Worm (Caenorhabditis elegans) whole organism, early embryonic: ENCODE measurements around the gene copb-1.
"Not testable (repeated sequence)": the region's sequence is repeated elsewhere in the genome, so short reads cannot be mapped to it uniquely, and the experiment has no call there.

Source experiments
- B0310.2 ChIP-seq: sonication (generic microtip); optimal IDR thresholded peaks from 2 replicates; lab custom pipeline; 2016; ENCODE audit warnings: mild to moderate bottlenecking, missing genetic modification characterization, missing compliant biosample characterization
- F13C5.2 ChIP-seq: sonication (generic microtip); optimal IDR thresholded peaks from 2 replicates; lab custom pipeline; 2017; ENCODE audit warnings: mild to moderate bottlenecking, missing genetic modification characterization, inconsistent platforms, missing compliant biosample characterization
- aly-1 ChIP-seq: sonication (generic microtip); optimal IDR thresholded peaks from 2 replicates; lab custom pipeline; 2016; ENCODE audit warnings: missing genetic modification characterization, missing compliant biosample characterization
- ama-1 ChIP-seq: fragments of 150-350 bp; optimal IDR thresholded peaks from 2 replicates; lab custom pipeline; 2014
- ceh-13 ChIP-seq: fragments of 200-800 bp; sonication (Bioruptor generic); optimal IDR thresholded peaks from 2 replicates; lab custom pipeline; 2018; ENCODE audit warnings: mild to moderate bottlenecking, missing genetic modification characterization, missing compliant biosample characterization
- ceh-36 ChIP-seq: sonication (generic microtip); optimal IDR thresholded peaks from 2 replicates; lab custom pipeline; 2016; ENCODE audit warnings: missing genetic modification characterization, inconsistent platforms, missing compliant biosample characterization
- ets-7 ChIP-seq: sonication (generic microtip); optimal IDR thresholded peaks from 2 replicates; lab custom pipeline; 2016; ENCODE audit warnings: missing genotype, missing genetic modification characterization, missing compliant biosample characterization
- flt-1 ChIP-seq: fragments of 200-800 bp; sonication (Bioruptor generic); IDR thresholded peaks from 2 replicates; pipeline ENCODE4 v1.3.6; 2022; ENCODE audit warnings: missing genetic modification characterization, missing compliant biosample characterization
- hmbx-1 ChIP-seq: sonication (generic microtip); optimal IDR thresholded peaks from 2 replicates; lab custom pipeline; 2016; ENCODE audit warnings: mild to moderate bottlenecking, missing genetic modification characterization, missing compliant biosample characterization
- hmg-4 ChIP-seq: fragments of 200-800 bp; sonication (Bioruptor generic); optimal IDR thresholded peaks from 2 replicates; lab custom pipeline; 2018; ENCODE audit warnings: mild to moderate bottlenecking, missing genetic modification characterization, missing compliant biosample characterization
- hnd-1 ChIP-seq: sonication (generic microtip); optimal IDR thresholded peaks from 2 replicates; lab custom pipeline; 2016; ENCODE audit warnings: missing genetic modification characterization, missing compliant biosample characterization
- pes-1 ChIP-seq: fragments of 200-800 bp; sonication (Bioruptor generic); IDR thresholded peaks from 2 replicates; pipeline ENCODE4 v1.3.6; 2022; ENCODE audit warnings: missing genetic modification reagents, missing genetic modification characterization, missing compliant biosample characterization
- scrt-1 ChIP-seq: fragments of 200-800 bp; sonication (Bioruptor generic); IDR thresholded peaks from 2 replicates; pipeline ENCODE4 v1.3.6; 2022; ENCODE audit warnings: missing genetic modification characterization, missing compliant biosample characterization
- sea-1 ChIP-seq: fragments of 200-800 bp; sonication (Bioruptor generic); conservative IDR thresholded peaks from 2 replicates; pipeline ENCODE4 v1.3.6; 2022; ENCODE audit warnings: missing genetic modification characterization, missing compliant biosample characterization
- tbx-11 ChIP-seq: fragments of 200-800 bp; sonication (Bioruptor generic); IDR thresholded peaks from 2 replicates; pipeline ENCODE4 v1.3.6; 2022; ENCODE audit warnings: missing genetic modification characterization, missing compliant biosample characterization
- tbx-37 ChIP-seq: fragments of 200-800 bp; sonication (Bioruptor generic); conservative IDR thresholded peaks from 2 replicates; pipeline ENCODE4 v1.3.6; 2022; ENCODE audit warnings: missing genetic modification reagents, missing genetic modification characterization, missing compliant biosample characterization
- tra-4 ChIP-seq: sonication (generic microtip); optimal IDR thresholded peaks from 2 replicates; lab custom pipeline; 2017; ENCODE audit warnings: missing genetic modification characterization, missing compliant biosample characterization

The copb-1 gene

DNA sequence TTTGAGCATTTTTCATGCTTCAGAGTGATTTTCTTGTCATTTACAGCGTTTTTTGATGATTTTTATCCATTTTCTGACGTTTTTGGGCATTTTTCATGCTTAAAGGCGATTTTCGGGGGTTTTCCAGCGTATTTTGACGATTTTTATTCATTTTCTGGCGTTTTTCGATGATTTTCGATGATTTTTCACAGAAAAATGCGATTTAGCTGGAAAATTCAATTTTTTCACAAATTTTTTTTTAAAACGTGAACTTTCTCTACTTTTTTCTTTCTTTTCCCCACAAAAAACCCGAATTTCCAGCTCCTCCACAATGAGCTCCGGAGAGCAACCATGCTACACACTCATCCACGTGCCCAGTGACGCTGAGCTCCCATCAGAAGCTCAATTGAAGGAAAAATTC is at the start of gene copb-1:
copb-1 (plus strand) TSS at position 301 of the 400 bp plus-strand sequence.
- no peak for TF ChIP-seq tra-4 (tag; lab: Kevin White, UChicago)
- TF ChIP-seq ama-1 (lab: Kevin White, UChicago) = no peak
- no peak for TF ChIP-seq aly-1
- TF ChIP-seq ets-7 (tag; lab: Kevin White, UChicago) = no peak
- TF ChIP-seq sea-1 = no peak
- no peak for TF ChIP-seq hnd-1 (tag; lab: Kevin White, UChicago)
- TF ChIP-seq F13C5.2 (tag; lab: Kevin White, UChicago) = no peak
- no peak for TF ChIP-seq hmg-4 (GFP tag; lab: Kevin White, UChicago)
- TF ChIP-seq tbx-11 (GFP tag; lab: Robert Waterston, UW) = no peak
- TF ChIP-seq hmbx-1 (tag; lab: Kevin White, UChicago) = no peak
- no peak for TF ChIP-seq tbx-37
- TF ChIP-seq ceh-36 (tag; lab: Kevin White, UChicago) = no peak
- no peak for TF ChIP-seq B0310.2 (tag; lab: Kevin White, UChicago)
- no peak for TF ChIP-seq scrt-1 (GFP tag; lab: Robert Waterston, UW)
- TF ChIP-seq flt-1 (GFP tag; lab: Robert Waterston, UW) = no peak
- TF ChIP-seq pes-1 (GFP tag; lab: Robert Waterston, UW) = no peak
- no peak for TF ChIP-seq ceh-13 (GFP tag; lab: Kevin White, UChicago)

DNA sequence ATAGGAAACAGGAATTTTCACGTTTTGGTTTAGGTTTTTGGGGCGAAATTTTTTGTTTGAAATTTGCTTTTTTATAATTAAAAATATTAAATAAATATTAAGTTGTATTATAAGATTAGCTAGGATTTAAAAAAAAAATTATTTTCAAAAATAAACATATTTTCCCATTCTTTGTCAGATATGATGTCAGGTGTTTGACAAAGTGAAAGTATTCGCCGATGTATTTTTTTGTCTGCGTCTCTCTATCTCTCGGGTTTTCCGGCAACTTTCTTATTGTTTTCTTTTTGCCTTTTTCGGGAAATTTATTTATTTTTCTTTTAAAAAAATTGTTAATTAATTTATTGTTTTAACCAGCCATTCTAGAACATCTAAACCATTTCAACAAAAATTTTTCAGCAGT is 48.2 kb upstream of the copb-1 start:
- TF ChIP-seq ceh-13 (GFP tag; lab: Kevin White, UChicago) (no peak), tra-4 (tag; lab: Kevin White, UChicago) (no peak), ets-7 (tag; lab: Kevin White, UChicago) (no peak), F13C5.2 (tag; lab: Kevin White, UChicago) (no peak), tbx-11 (GFP tag; lab: Robert Waterston, UW) (no peak), hnd-1 (tag; lab: Kevin White, UChicago) (no peak), tbx-37 (no peak), B0310.2 (tag; lab: Kevin White, UChicago) (no peak), ama-1 (lab: Kevin White, UChicago) (no peak), sea-1 (no peak), ceh-36 (tag; lab: Kevin White, UChicago) (no peak), hmbx-1 (tag; lab: Kevin White, UChicago) (no peak), hmg-4 (GFP tag; lab: Kevin White, UChicago) (no peak), pes-1 (GFP tag; lab: Robert Waterston, UW) (no peak), scrt-1 (GFP tag; lab: Robert Waterston, UW) (no peak), flt-1 (GFP tag; lab: Robert Waterston, UW) (no peak), aly-1 (no peak)

DNA sequence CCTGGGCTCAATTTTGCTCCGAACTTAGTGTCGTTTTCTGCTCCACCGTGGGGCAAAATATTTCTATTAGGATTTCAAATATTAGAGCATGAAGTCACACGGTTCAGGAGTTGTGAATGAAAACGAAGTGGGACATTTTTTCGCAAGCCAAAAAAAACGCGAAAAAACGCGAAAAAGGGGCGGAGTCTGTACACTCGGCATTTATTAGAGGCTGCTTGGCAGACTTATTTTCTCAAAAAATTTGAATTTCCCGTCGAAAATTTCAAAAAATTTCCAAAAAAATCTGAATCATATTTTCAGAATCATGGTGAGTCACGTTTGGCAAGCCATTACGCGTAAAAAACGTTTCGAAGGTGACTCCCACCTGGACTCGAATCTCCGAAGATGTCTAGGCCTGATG is 46.1 kb upstream of the copb-1 start, which contains the start of gene B0454.6:
B0454.6 (plus strand) TSS at position 301 of the 400 bp plus-strand sequence.
- TF ChIP-seq scrt-1 (GFP tag; lab: Robert Waterston, UW); hmbx-1 (tag; lab: Kevin White, UChicago); ets-7 (tag; lab: Kevin White, UChicago): not testable (repeated sequence)

DNA sequence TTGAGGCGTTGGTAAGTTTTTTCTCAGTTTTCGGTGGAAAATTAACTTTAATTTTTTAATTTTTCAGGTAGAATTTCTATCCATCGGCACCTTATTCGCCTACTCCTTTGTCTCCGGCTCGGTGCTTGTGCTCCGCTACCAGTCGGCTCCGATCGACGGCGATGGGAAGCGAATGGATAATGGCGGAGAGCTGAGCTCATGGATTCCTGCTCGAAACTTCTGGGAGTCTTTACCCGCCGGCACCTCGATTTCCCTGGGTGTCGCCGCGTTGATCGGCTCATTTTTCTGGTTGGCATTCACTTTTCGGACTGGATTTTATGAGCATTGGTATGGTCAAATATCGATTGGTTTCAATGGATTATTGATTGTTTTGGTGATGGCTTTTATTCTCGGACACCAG is 43.7 kb upstream of the copb-1 start:
- no peak for TF ChIP-seq ets-7 (tag; lab: Kevin White, UChicago)
- no peak for TF ChIP-seq scrt-1 (GFP tag; lab: Robert Waterston, UW)
- TF ChIP-seq F13C5.2 (tag; lab: Kevin White, UChicago) = no peak

DNA sequence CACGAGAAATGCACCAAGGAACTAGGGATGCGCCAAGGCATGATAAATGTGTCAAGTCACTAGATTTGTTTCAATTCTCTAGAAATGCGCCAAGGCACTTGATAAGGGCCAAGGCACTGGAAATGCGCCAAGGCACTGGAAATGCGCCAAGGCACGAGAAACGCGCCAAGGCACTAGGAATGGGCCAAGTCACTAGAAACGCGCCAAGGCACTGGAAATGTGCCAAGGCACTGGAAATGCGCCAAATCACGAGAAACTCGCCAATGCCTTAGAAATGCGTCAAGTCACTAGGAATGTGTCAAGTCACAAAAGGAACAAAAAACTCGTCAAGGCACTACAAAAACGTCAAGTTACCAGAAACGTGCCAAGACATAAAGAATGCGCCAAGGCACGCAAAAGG is 42.3 kb upstream of the copb-1 start:
- TF ChIP-seq aly-1 (no peak), ama-1 (lab: Kevin White, UChicago) (no peak), ceh-13 (GFP tag; lab: Kevin White, UChicago) (no peak), hmg-4 (GFP tag; lab: Kevin White, UChicago) (no peak), hnd-1 (tag; lab: Kevin White, UChicago) (no peak), scrt-1 (GFP tag; lab: Robert Waterston, UW) (no peak), ceh-36 (tag; lab: Kevin White, UChicago) (no peak), sea-1 (no peak), pes-1 (GFP tag; lab: Robert Waterston, UW) (no peak), B0310.2 (tag; lab: Kevin White, UChicago) (no peak), tbx-11 (GFP tag; lab: Robert Waterston, UW) (no peak), flt-1 (GFP tag; lab: Robert Waterston, UW) (no peak), tbx-37 (no peak)

DNA sequence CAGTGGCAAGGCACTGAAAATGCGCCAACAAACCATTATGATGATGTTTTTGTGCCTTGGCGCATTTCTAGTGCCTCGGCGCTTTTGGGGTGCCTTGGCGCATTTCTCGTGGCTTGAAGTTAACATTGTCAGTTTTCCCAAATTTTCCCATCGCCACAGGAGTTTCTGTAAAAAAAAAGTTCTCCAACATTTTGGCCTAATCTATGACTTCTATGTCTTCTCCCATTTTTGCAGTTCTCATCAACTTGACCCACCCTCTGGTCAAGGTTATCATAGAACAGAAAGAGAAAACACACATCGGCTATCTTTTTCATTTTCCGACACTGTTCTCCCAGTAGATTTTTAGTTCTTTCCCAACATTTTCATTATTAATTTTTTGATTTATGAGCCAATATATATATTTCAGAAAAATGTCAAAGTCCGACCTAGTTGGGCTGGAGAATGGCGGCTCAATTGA is 40.1 kb upstream of the copb-1 start, which contains the start of the genes B0454.26 and B0454.5:
B0454.26 (minus strand) TSS at position 101 of the 457 bp plus-strand sequence.
B0454.5 (plus strand) TSS at position 407 of the 457 bp plus-strand sequence.
- TF ChIP-seq flt-1 (GFP tag; lab: Robert Waterston, UW) = no peak

DNA sequence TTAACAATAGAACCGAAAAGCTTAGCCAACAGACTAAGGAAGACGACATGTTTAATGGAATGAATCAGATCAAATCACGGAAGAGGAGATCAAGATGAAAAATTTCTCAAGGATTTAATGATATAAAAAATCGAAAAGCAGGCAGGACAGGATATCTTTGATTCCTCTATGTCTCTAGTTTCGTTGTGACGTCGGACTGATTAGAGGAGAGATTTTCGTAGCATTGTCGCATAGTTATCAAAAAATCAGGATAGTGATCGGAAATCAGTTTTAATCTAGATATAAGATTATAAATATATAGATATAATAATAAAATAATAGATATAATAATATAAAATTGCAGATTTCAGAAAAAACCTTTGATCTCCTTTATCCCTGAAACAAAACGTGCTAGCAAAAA is 35.2 kb upstream of the copb-1 start, which contains the start of gene B0454.8:
B0454.8 (minus strand) TSS at position 101 of the 400 bp plus-strand sequence.
- TF ChIP-seq sea-1 = no peak
- TF ChIP-seq tbx-37 = no peak
- no peak for TF ChIP-seq tra-4 (tag; lab: Kevin White, UChicago)
- no peak for TF ChIP-seq tbx-11 (GFP tag; lab: Robert Waterston, UW)
- no peak for TF ChIP-seq ceh-13 (GFP tag; lab: Kevin White, UChicago)
- no peak for TF ChIP-seq hnd-1 (tag; lab: Kevin White, UChicago)
- no peak for TF ChIP-seq scrt-1 (GFP tag; lab: Robert Waterston, UW)
- no peak for TF ChIP-seq flt-1 (GFP tag; lab: Robert Waterston, UW)

DNA sequence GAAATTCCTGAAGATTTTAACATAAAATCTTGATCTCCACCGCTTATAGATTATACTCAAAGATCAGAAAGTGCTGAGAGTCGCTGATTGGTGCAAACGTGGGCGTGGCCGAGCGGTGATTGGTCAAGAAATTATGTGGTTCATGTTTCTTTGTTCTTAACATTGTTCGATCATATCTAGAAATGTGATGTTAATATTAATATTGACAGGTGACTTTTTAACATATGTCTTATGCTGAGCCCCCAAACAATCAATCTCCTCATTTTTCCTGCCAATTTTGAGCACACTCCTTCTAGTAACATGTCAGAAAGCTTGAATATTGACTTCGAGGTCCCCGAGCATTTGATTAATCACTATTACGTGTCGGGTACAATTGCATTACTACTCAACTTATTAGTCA is 34.6 kb upstream of the copb-1 start, which contains the start of gene sri-29:
sri-29 (plus strand) TSS at position 301 of the 400 bp plus-strand sequence.
- TF ChIP-seq pes-1 (GFP tag; lab: Robert Waterston, UW) (no peak), B0310.2 (tag; lab: Kevin White, UChicago) (no peak), ceh-36 (tag; lab: Kevin White, UChicago) (no peak), hmg-4 (GFP tag; lab: Kevin White, UChicago) (no peak), hmbx-1 (tag; lab: Kevin White, UChicago) (no peak), tbx-37 (no peak), hnd-1 (tag; lab: Kevin White, UChicago) (no peak), ama-1 (lab: Kevin White, UChicago) (no peak)
